Worm (Caenorhabditis elegans): Measurements from ENCODE around the gene elb-1.

- no peak for TF ChIP-seq pha-4 (tag; optimal IDR thresholded peaks at IDR 0.05)
- no peak for TF ChIP-seq lsy-12 (tag; optimal IDR thresholded peaks at IDR 0.05)
- TF ChIP-seq fos-1 (tag; optimal IDR thresholded peaks at IDR 0.05), result no peak
- no peak for TF ChIP-seq ceh-9 (tag; optimal IDR thresholded peaks at IDR 0.05)
- no peak for TF ChIP-seq mml-1 (tag; optimal IDR thresholded peaks at IDR 0.05)
- no peak for TF ChIP-seq nhr-25 (tag; optimal IDR thresholded peaks at IDR 0.05)
- TF ChIP-seq nhr-237 (tag; optimal IDR thresholded peaks at IDR 0.05), result no peak
- TF ChIP-seq nhr-23 (tag; optimal IDR thresholded peaks at IDR 0.05), result no peak
- no peak for TF ChIP-seq nhr-11 (tag; optimal IDR thresholded peaks at IDR 0.05)
- no peak for TF ChIP-seq nhr-12 (tag; optimal IDR thresholded peaks at IDR 0.05)
- no peak for TF ChIP-seq ama-1 (optimal IDR thresholded peaks at IDR 0.05)
- TF ChIP-seq unc-39 (tag; optimal IDR thresholded peaks at IDR 0.05), result no peak
- no peak for TF ChIP-seq zag-1 (tag; optimal IDR thresholded peaks at IDR 0.05)
- no peak for TF ChIP-seq snpc-4 (tag; optimal IDR thresholded peaks at IDR 0.05)
Measured at ce11 chrIII:11681461-11682014, 37.7 kb downstream of the elb-1 start.
